Fruit fly (Drosophila melanogaster) whole organism, embryonic: ENCODE results near the gene CG11089.

Experiments used
- Antp ChIP-seq: fragments of 200-800 bp; sonication (Bioruptor generic); optimal IDR thresholded peaks from 3 replicates; lab custom pipeline; 2016; ENCODE audit warnings: missing biosample characterization, missing genetic modification characterization
- BEAF-32 ChIP-seq: fragments of 200-800 bp; sonication (Bioruptor generic); optimal IDR thresholded peaks from 3 replicates; lab custom pipeline; 2017; ENCODE audit warnings: missing biosample characterization, missing genetic modification characterization, mild to moderate bottlenecking, moderate library complexity, missing genetic modification reagents
- CG10321 ChIP-seq: fragments of 200-800 bp; sonication (Bioruptor generic); IDR thresholded peaks from 2 replicates; pipeline ENCODE4 v1.3.6; 2022; ENCODE audit warnings: missing biosample characterization, missing genetic modification characterization
- CG11456 ChIP-seq: fragments of 200-800 bp; sonication (Bioruptor generic); IDR thresholded peaks from 3 replicates; pipeline ENCODE4 v1.3.6; 2022; ENCODE audit warnings: missing biosample characterization, missing genetic modification characterization
- CG11723 ChIP-seq: fragments of 200-800 bp; sonication (Bioruptor generic); optimal IDR thresholded peaks from 2 replicates; lab custom pipeline; 2017; ENCODE audit warnings: missing biosample characterization, mild to moderate bottlenecking, missing genetic modification characterization
- CG13287 ChIP-seq: fragments of 200-800 bp; sonication (Bioruptor generic); IDR thresholded peaks from 2 replicates; pipeline ENCODE4 v1.3.6; 2022; ENCODE audit warnings: missing biosample characterization, missing genetic modification characterization; ENCODE audit not compliant: partially characterized antibody
- CG15696 ChIP-seq: fragments of 200-800 bp; sonication (Bioruptor generic); optimal IDR thresholded peaks from 2 replicates; lab custom pipeline; 2019; ENCODE audit warnings: missing biosample characterization, mild to moderate bottlenecking, missing genetic modification characterization, moderate library complexity
- CG17612 ChIP-seq: fragments of 200-800 bp; sonication (Bioruptor generic); IDR thresholded peaks from 2 replicates; pipeline ENCODE4 v1.3.6; 2022; ENCODE audit warnings: missing biosample characterization, missing genetic modification characterization
- CG2712 ChIP-seq: fragments of 200-800 bp; optimal IDR thresholded peaks from 3 replicates; lab custom pipeline; 2019; ENCODE audit warnings: missing biosample characterization, mild to moderate bottlenecking, missing genetic modification characterization, moderate library complexity
- CG30403 ChIP-seq: fragments of 200-800 bp; sonication (Bioruptor generic); optimal IDR thresholded peaks from 3 replicates; lab custom pipeline; 2016; ENCODE audit warnings: missing biosample characterization, missing genetic modification characterization
- CG31365 ChIP-seq: fragments of 200-800 bp; sonication (Bioruptor generic); optimal IDR thresholded peaks from 2 replicates; lab custom pipeline; 2018; ENCODE audit warnings: missing biosample characterization, mild to moderate bottlenecking, missing genetic modification characterization
- CG3726 ChIP-seq: fragments of 200-800 bp; sonication (Bioruptor generic); IDR thresholded peaks from 3 replicates; pipeline ENCODE4, ENCODE4 v1.3.6; 2022; ENCODE audit warnings: missing biosample characterization, missing genetic modification characterization
- CG4707 ChIP-seq: fragments of 200-800 bp; sonication (Bioruptor generic); optimal IDR thresholded peaks from 2 replicates; lab custom pipeline; 2018; ENCODE audit warnings: missing biosample characterization, mild to moderate bottlenecking, missing genetic modification characterization, moderate library complexity
- CG7271 ChIP-seq: fragments of 200-800 bp; sonication (Bioruptor generic); optimal IDR thresholded peaks from 2 replicates; lab custom pipeline; 2018; ENCODE audit warnings: missing biosample characterization, mild to moderate bottlenecking, missing genetic modification characterization, moderate library complexity
- CG7556 ChIP-seq: fragments of 200-800 bp; sonication (Bioruptor generic); optimal IDR thresholded peaks from 2 replicates; lab custom pipeline; 2017; ENCODE audit warnings: missing biosample characterization, mild to moderate bottlenecking, missing genetic modification characterization
- CG8478 ChIP-seq: fragments of >200 bp; optimal IDR thresholded peaks from 2 replicates; lab custom pipeline; 2018
- CHES-1-like ChIP-seq: fragments of 200-800 bp; sonication (Bioruptor generic); optimal IDR thresholded peaks from 2 replicates; lab custom pipeline; 2016; ENCODE audit warnings: missing biosample characterization, missing genetic modification characterization
- CTCF ChIP-seq: fragments of 200-800 bp; sonication (Bioruptor generic); optimal IDR thresholded peaks from 2 replicates; lab custom pipeline; 2017; ENCODE audit warnings: missing biosample characterization, mild to moderate bottlenecking, missing genetic modification characterization, moderate library complexity
- Dip2 ChIP-seq: fragments of 200-800 bp; sonication (Bioruptor generic); IDR thresholded peaks from 2 replicates; pipeline ENCODE4 v1.3.6; 2022; ENCODE audit warnings: missing biosample characterization, missing genetic modification characterization
- Doc3 ChIP-seq: fragments of 200-800 bp; sonication (Bioruptor generic); IDR thresholded peaks from 3 replicates; pipeline ENCODE4 v1.3.6; 2022; ENCODE audit warnings: missing biosample characterization, missing genetic modification characterization; ENCODE audit not compliant: partially characterized antibody
- E2f1 ChIP-seq: fragments of 200-800 bp; sonication (Bioruptor generic); IDR thresholded peaks from 2 replicates; pipeline ENCODE4 v1.3.6; 2022; ENCODE audit warnings: missing biosample characterization, missing genetic modification characterization
- HmgD ChIP-seq: fragments of 200-800 bp; sonication (Bioruptor generic); optimal IDR thresholded peaks from 3 replicates; lab custom pipeline; 2016; ENCODE audit warnings: missing biosample characterization, missing genetic modification characterization
- HmgZ ChIP-seq: fragments of 200-800 bp; sonication (Bioruptor generic); optimal IDR thresholded peaks from 2 replicates; lab custom pipeline; 2018; ENCODE audit warnings: missing biosample characterization, mild to moderate bottlenecking, missing genetic modification characterization
- Kr ChIP-seq: fragments of 200-800 bp; sonication (Bioruptor generic); optimal IDR thresholded peaks from 2 replicates; lab custom pipeline; 2017; ENCODE audit warnings: missing biosample characterization, mild to moderate bottlenecking, missing genetic modification characterization
- Six4 ChIP-seq: fragments of 200-800 bp; sonication (Bioruptor generic); optimal IDR thresholded peaks from 2 replicates; lab custom pipeline; 2016; ENCODE audit warnings: missing biosample characterization, missing genetic modification characterization
- Sox102F ChIP-seq: fragments of 200-800 bp; sonication (Bioruptor generic); optimal IDR thresholded peaks from 2 replicates; lab custom pipeline; 2018; ENCODE audit warnings: missing biosample characterization, mild to moderate bottlenecking, missing genetic modification characterization, moderate library complexity
- Spps ChIP-seq: fragments of 200-800 bp; sonication (Bioruptor generic); optimal IDR thresholded peaks from 2 replicates; lab custom pipeline; 2018; ENCODE audit warnings: missing biosample characterization, mild to moderate bottlenecking, missing genetic modification characterization
- ac ChIP-seq: fragments of 200-800 bp; sonication (Bioruptor generic); optimal IDR thresholded peaks from 3 replicates; lab custom pipeline; 2017; ENCODE audit warnings: missing biosample characterization, mild to moderate bottlenecking, missing genetic modification characterization
- ase ChIP-seq: fragments of 200-800 bp; sonication (Bioruptor generic); IDR thresholded peaks from 3 replicates; pipeline ENCODE4 v1.3.6; 2022; ENCODE audit warnings: missing biosample characterization, missing genetic modification characterization
- bigmax ChIP-seq: fragments of 200-800 bp; sonication (Bioruptor generic); optimal IDR thresholded peaks from 2 replicates; lab custom pipeline; 2018; ENCODE audit warnings: missing biosample characterization, mild to moderate bottlenecking, missing genetic modification characterization
- cad ChIP-seq: fragments of >200 bp; optimal IDR thresholded peaks from 2 replicates; lab custom pipeline; 2017; ENCODE audit warnings: missing biosample characterization, missing genetic modification characterization
- danr ChIP-seq: fragments of 200-800 bp; sonication (Bioruptor generic); IDR thresholded peaks from 2 replicates; pipeline ENCODE4 v1.3.6; 2022; ENCODE audit warnings: missing biosample characterization, missing genetic modification characterization
- dm ChIP-seq: fragments of 200-800 bp; sonication (Bioruptor generic); optimal IDR thresholded peaks from 3 replicates; lab custom pipeline; 2016; ENCODE audit warnings: missing biosample characterization, missing genetic modification characterization
- dmrt99B ChIP-seq: fragments of 200-800 bp; sonication (Bioruptor generic); optimal IDR thresholded peaks from 2 replicates; lab custom pipeline; 2018; ENCODE audit warnings: missing biosample characterization, mild to moderate bottlenecking, missing genetic modification characterization, moderate library complexity
- hkb ChIP-seq, 2 experiments: fragments of 200-800 bp in 1 of 2; fragments of >200 bp in 1 of 2; sonication (Bioruptor generic) in 1 of 2; IDR thresholded peaks in 1 of 2; optimal IDR thresholded peaks in 1 of 2; 2 replicates each; pipeline versions ENCODE4 v1.3.6 to Lab custom; 2017 to 2022; ENCODE audit warnings: missing biosample characterization in 1 of 2, missing genetic modification characterization in 1 of 2
- hth ChIP-seq: fragments of >200 bp; optimal IDR thresholded peaks from 2 replicates; lab custom pipeline; 2017; ENCODE audit warnings: inconsistent platforms
- jing ChIP-seq: fragments of 200-800 bp; sonication (Bioruptor generic); optimal IDR thresholded peaks from 2 replicates; lab custom pipeline; 2018; ENCODE audit warnings: missing biosample characterization, mild to moderate bottlenecking, missing genetic modification characterization
- kah ChIP-seq: fragments of 200-800 bp; sonication (Bioruptor generic); optimal IDR thresholded peaks from 2 replicates; lab custom pipeline; 2018; ENCODE audit warnings: missing biosample characterization, mild to moderate bottlenecking, missing genetic modification characterization
- lab ChIP-seq: fragments of 200-800 bp; sonication (Bioruptor generic); optimal IDR thresholded peaks from 3 replicates; lab custom pipeline; 2017; ENCODE audit warnings: missing biosample characterization, missing genetic modification characterization, mild to moderate bottlenecking, moderate library complexity, missing genetic modification reagents
- odd ChIP-seq: fragments of 200-800 bp; sonication (Bioruptor generic); optimal IDR thresholded peaks from 2 replicates; lab custom pipeline; 2017; ENCODE audit warnings: missing biosample characterization, mild to moderate bottlenecking, missing genetic modification characterization
- pita ChIP-seq: fragments of 200-800 bp; sonication (Bioruptor generic); optimal IDR thresholded peaks from 2 replicates; lab custom pipeline; 2017; ENCODE audit warnings: missing biosample characterization, mild to moderate bottlenecking, missing genetic modification characterization
- sd ChIP-seq: fragments of 200-800 bp; sonication (Bioruptor generic); optimal IDR thresholded peaks from 3 replicates; lab custom pipeline; 2018; ENCODE audit warnings: missing biosample characterization, mild to moderate bottlenecking, missing genetic modification characterization, moderate library complexity
- stwl ChIP-seq: fragments of 200-800 bp; sonication (Bioruptor generic); optimal IDR thresholded peaks from 3 replicates; lab custom pipeline; 2018; ENCODE audit warnings: missing biosample characterization, mild to moderate bottlenecking, missing genetic modification characterization, moderate library complexity
- tll ChIP-seq, 2 experiments: fragments of 200-800 bp in 1 of 2; fragments of >200 bp in 1 of 2; sonication (Bioruptor generic) in 1 of 2; optimal IDR thresholded peaks; 2 replicates each; lab custom pipeline; 2017 to 2019; ENCODE audit warnings: missing biosample characterization in 2 of 2, missing genetic modification characterization in 2 of 2, mild to moderate bottlenecking in 1 of 2, moderate library complexity in 1 of 2
- unpg ChIP-seq: fragments of 200-800 bp; sonication (Bioruptor generic); optimal IDR thresholded peaks from 3 replicates; lab custom pipeline; 2018; ENCODE audit warnings: missing biosample characterization, mild to moderate bottlenecking, missing genetic modification characterization, moderate library complexity
- vvl ChIP-seq: fragments of 200-800 bp; sonication (Bioruptor generic); IDR thresholded peaks from 2 replicates; pipeline ENCODE4 v1.3.6; 2022; ENCODE audit warnings: missing biosample characterization, missing genetic modification characterization
- wdn ChIP-seq: fragments of 200-800 bp; sonication (Bioruptor generic); IDR thresholded peaks from 2 replicates; pipeline ENCODE4 v1.3.6; 2022; ENCODE audit warnings: missing biosample characterization, missing genetic modification characterization
- zen2 ChIP-seq: fragments of 200-800 bp; sonication (Bioruptor generic); IDR thresholded peaks from 3 replicates; pipeline ENCODE4 v1.3.6; 2022; ENCODE audit warnings: missing biosample characterization, missing genetic modification characterization; ENCODE audit not compliant: partially characterized antibody
- zf30C ChIP-seq: fragments of 200-800 bp; sonication (Bioruptor generic); optimal IDR thresholded peaks from 3 replicates; lab custom pipeline; 2018; ENCODE audit warnings: missing biosample characterization, mild to moderate bottlenecking, missing genetic modification characterization

CG11089 gene

DNA sequence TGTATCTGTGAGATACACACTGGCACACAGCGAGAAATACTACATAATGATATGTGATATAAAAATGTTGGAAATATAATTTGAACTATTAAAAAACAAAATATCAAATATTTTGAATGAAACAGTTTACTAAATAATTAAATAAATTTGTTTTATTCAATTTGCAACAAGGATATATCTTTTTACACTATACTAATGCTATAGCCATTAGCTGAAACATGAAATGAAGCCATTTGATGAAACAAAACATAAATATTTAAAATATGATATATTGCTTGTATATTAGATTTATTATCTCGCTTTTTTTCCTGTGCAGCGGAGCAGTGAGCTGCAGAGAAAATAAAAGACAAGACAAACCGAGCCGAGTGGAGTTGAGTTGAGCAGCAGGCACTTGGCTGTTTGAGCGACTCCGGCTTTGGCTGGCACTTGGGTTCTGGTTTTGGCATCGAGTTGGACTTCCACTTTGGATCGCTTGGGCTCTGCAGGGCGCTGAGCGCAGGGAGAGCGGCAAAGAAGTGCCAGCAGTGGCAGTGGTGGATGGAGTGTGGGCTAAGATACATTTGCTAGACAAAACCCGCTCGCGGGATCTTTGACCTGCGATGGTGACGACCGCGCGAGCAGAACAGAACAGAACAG lies 16.6 kb downstream of the CG11089 start (continued):
- TF ChIP-seq CG7271 (tag; lab: Kevin White, UChicago), result peak; percentile 45
- peak; percentile 75 for TF ChIP-seq lab (GFP tag; lab: Kevin White, UChicago)
- TF ChIP-seq CG7556 (GFP tag; lab: Kevin White, UChicago), result peak; percentile 91
- TF ChIP-seq CG11456 (GFP tag; lab: Robert Waterston, UW), result no peak
- no peak for TF ChIP-seq Antp
- peak; percentile 92 for TF ChIP-seq CG15696 (tag; lab: Kevin White, UChicago)
- no peak for TF ChIP-seq Doc3 (GFP tag; lab: Robert Waterston, UW)
- peak; percentile 53 for TF ChIP-seq kah
- TF ChIP-seq E2f1 (GFP tag; lab: Robert Waterston, UW), result peak; percentile 67
- TF ChIP-seq vvl (GFP tag; lab: Robert Waterston, UW), result peak; percentile 83
- no peak for TF ChIP-seq CG17612 (GFP tag; lab: Robert Waterston, UW)
- TF ChIP-seq stwl, result no peak
- peak; percentile 92 for TF ChIP-seq dmrt99B (tag; lab: Kevin White, UChicago)
- no peak for TF ChIP-seq CG8478 (lab: Kevin White, UChicago)
- no peak for TF ChIP-seq jing
- peak; percentile 85 for TF ChIP-seq zf30C (GFP tag; lab: Kevin White, UChicago)
- no peak; the same call in 1 of the 2 replicates for TF ChIP-seq danr (GFP tag; lab: Robert Waterston, UW)
- TF ChIP-seq ase (GFP tag; lab: Robert Waterston, UW), result 0 out of 3 replicates have a peak, but pooled peaks have one; percentile 44
- TF ChIP-seq CG2712 (tag; lab: Kevin White, UChicago), result peak; percentile 95
- TF ChIP-seq odd (GFP tag; lab: Kevin White, UChicago), result peak; percentile 60
- no peak for TF ChIP-seq CTCF (GFP tag; lab: Kevin White, UChicago)
- TF ChIP-seq Dip2 (GFP tag; lab: Robert Waterston, UW), result no peak
- TF ChIP-seq wdn (GFP tag; lab: Robert Waterston, UW), result no peak
- TF ChIP-seq Six4 (GFP tag; lab: Kevin White, UChicago), result peak; percentile 71
- TF ChIP-seq HmgZ (tag; lab: Kevin White, UChicago), result peak; percentile 11
- no peak for TF ChIP-seq zen2 (GFP tag; lab: Robert Waterston, UW)
- TF ChIP-seq CG31365 (tag; lab: Kevin White, UChicago), result no peak
- TF ChIP-seq CG3726 (GFP tag; lab: Robert Waterston, UW), result no peak
- no peak for TF ChIP-seq HmgD (GFP tag; lab: Kevin White, UChicago)
- peak; percentile 34 for TF ChIP-seq CG11723 (GFP tag; lab: Kevin White, UChicago)
- peak; percentile 6 for TF ChIP-seq ac (GFP tag; lab: Kevin White, UChicago)
- TF ChIP-seq Spps (tag; lab: Kevin White, UChicago), result peak; percentile 75
- peak; percentile 16; the same call in 1 of the 2 replicates for TF ChIP-seq CG10321 (GFP tag; lab: Robert Waterston, UW)
- TF ChIP-seq CG4707 (GFP tag; lab: Kevin White, UChicago), result no peak
- peak; percentile 74 for TF ChIP-seq Sox102F (GFP tag; lab: Kevin White, UChicago)
- no peak for TF ChIP-seq cad
- no peak for TF ChIP-seq CHES-1-like (GFP tag; lab: Kevin White, UChicago)
- no peak for TF ChIP-seq dm (GFP tag; lab: Kevin White, UChicago)
- no peak for TF ChIP-seq bigmax (GFP tag; lab: Kevin White, UChicago)
- TF ChIP-seq hkb (optimal IDR thresholded peaks at IDR 0.05; lab: Kevin White, UChicago), result no peak
- no peak; the same call in 1 of the 2 replicates for TF ChIP-seq hkb (GFP tag; IDR thresholded peaks at IDR 0.05; lab: Robert Waterston, UW)
- TF ChIP-seq BEAF-32, result no peak
- peak in 1 of 2 experiments; percentile 21 for TF ChIP-seq tll (GFP tag; optimal IDR thresholded peaks at IDR 0.05; lab: Kevin White, UChicago)
- TF ChIP-seq hth, result no peak
- no peak for TF ChIP-seq CG13287 (GFP tag; lab: Robert Waterston, UW)
- TF ChIP-seq CG30403, result peak; percentile 85
- no peak for TF ChIP-seq Kr (GFP tag; lab: Kevin White, UChicago)
- no peak for TF ChIP-seq pita
- peak; percentile 85 for TF ChIP-seq unpg (GFP tag; lab: Kevin White, UChicago)
- peak; percentile 36 for TF ChIP-seq sd (tag; lab: Kevin White, UChicago)
